Worm (Caenorhabditis elegans) whole organism, L1 larva: ENCODE data around the gene clk-2.

Experiments
- F16B12.6 ChIP-seq: fragments of 150-350 bp; optimal IDR thresholded peaks from 2 replicates; lab custom pipeline; 2014; ENCODE audit warnings: missing biosample characterization, missing genetic modification characterization
- ama-1 ChIP-seq: fragments of 150-350 bp; optimal IDR thresholded peaks from 2 replicates; lab custom pipeline; 2014
- ceh-63 ChIP-seq: fragments of 200-800 bp; sonication (Bioruptor generic); optimal IDR thresholded peaks from 2 replicates; lab custom pipeline; 2018; ENCODE audit warnings: mild to moderate bottlenecking, missing genetic modification characterization, missing compliant biosample characterization
- egl-27 ChIP-seq, 2 experiments: fragments of 150-350 bp in 1 of 2; sonication (generic microtip); optimal IDR thresholded peaks; 3 replicates each; lab custom pipeline; 2017 to 2018; ENCODE audit warnings: missing biosample characterization in 2 of 2, missing genetic modification characterization in 2 of 2, missing genetic modification reagents in 2 of 2
- elt-2 ChIP-seq: sonication (generic microtip); optimal IDR thresholded peaks from 2 replicates; lab custom pipeline; 2016; ENCODE audit warnings: missing genetic modification characterization, mild to moderate bottlenecking, inconsistent platforms, missing compliant biosample characterization, missing genetic modification reagents
- lin-35 ChIP-seq, 2 experiments: fragments of 150-350 bp; optimal IDR thresholded peaks; 2 replicates each; lab custom pipeline; 2014; ENCODE audit warnings: missing biosample characterization in 2 of 2, missing genetic modification characterization in 2 of 2, missing genetic modification reagents in 2 of 2
- mep-1 ChIP-seq: fragments of 150-350 bp; optimal IDR thresholded peaks from 2 replicates; lab custom pipeline; 2014; ENCODE audit warnings: missing biosample characterization, missing genetic modification characterization
- nhr-11 ChIP-seq: fragments of 150-350 bp; optimal IDR thresholded peaks from 2 replicates; lab custom pipeline; 2014; ENCODE audit warnings: missing biosample characterization, missing genetic modification characterization
- nhr-237 ChIP-seq: fragments of 150-350 bp; optimal IDR thresholded peaks from 2 replicates; lab custom pipeline; 2014; ENCODE audit warnings: missing biosample characterization, missing genetic modification characterization
- tlp-1 ChIP-seq: fragments of 150-350 bp; optimal IDR thresholded peaks from 2 replicates; lab custom pipeline; 2014; ENCODE audit warnings: missing biosample characterization, missing genetic modification characterization
- unc-62 ChIP-seq: fragments of 150-350 bp; optimal IDR thresholded peaks from 2 replicates; lab custom pipeline; 2014; ENCODE audit warnings: missing biosample characterization, missing genetic modification reagents, missing genetic modification characterization
- unc-86 ChIP-seq: sonication (generic microtip); optimal IDR thresholded peaks from 2 replicates; lab custom pipeline; 2016; ENCODE audit warnings: missing genetic modification characterization, missing compliant biosample characterization
- vab-15 ChIP-seq: sonication (generic microtip); optimal IDR thresholded peaks from 2 replicates; lab custom pipeline; 2017; ENCODE audit warnings: missing genotype, mild to moderate bottlenecking, missing genetic modification characterization, missing compliant biosample characterization

- no peak for TF ChIP-seq egl-27 (tag; optimal IDR thresholded peaks at IDR 0.05; lab: Kevin White, UChicago)
- no peak for TF ChIP-seq unc-62
- TF ChIP-seq mep-1 (tag; lab: Kevin White, UChicago), result no peak
- TF ChIP-seq unc-86 (tag; lab: Kevin White, UChicago), result no peak
- TF ChIP-seq ama-1 (lab: Kevin White, UChicago), result no peak
- TF ChIP-seq F16B12.6 (tag; lab: Kevin White, UChicago), result no peak
- no peak for TF ChIP-seq lin-35 (GFP tag; optimal IDR thresholded peaks at IDR 0.05; lab: Kevin White, UChicago)
- no peak for TF ChIP-seq nhr-237 (tag; lab: Kevin White, UChicago)
- TF ChIP-seq nhr-11 (tag; lab: Kevin White, UChicago), result no peak
- no peak for TF ChIP-seq vab-15 (tag; lab: Kevin White, UChicago)
- no peak for TF ChIP-seq elt-2
- no peak for TF ChIP-seq tlp-1 (tag; lab: Kevin White, UChicago)
- no peak for TF ChIP-seq ceh-63 (GFP tag; lab: Kevin White, UChicago)
These were observed 28.3 kb downstream of the clk-2 start for ce11 chrIII:7490061-7490460.
